Fruit fly (Drosophila melanogaster) whole organism, pupa: ENCODE data around the gene Arl5.

Experiments
- CG14655 ChIP-seq: fragments of 200-800 bp; sonication (Bioruptor generic); optimal IDR thresholded peaks from 3 replicates; lab custom pipeline; 2017; ENCODE audit warnings: mild to moderate bottlenecking, missing biosample characterization, missing genetic modification reagents, missing genetic modification characterization
- CG15710 ChIP-seq: fragments of 200-800 bp; sonication (Bioruptor generic); optimal IDR thresholded peaks from 2 replicates; lab custom pipeline; 2018; ENCODE audit warnings: missing biosample characterization, mild to moderate bottlenecking, missing genetic modification characterization, moderate library complexity
- CG32121 ChIP-seq: fragments of 200-800 bp; sonication (Bioruptor generic); IDR thresholded peaks from 2 replicates; pipeline ENCODE4 v1.3.6; 2022; ENCODE audit warnings: missing biosample characterization, missing genetic modification characterization
- CG9948 ChIP-seq: fragments of 200-800 bp; sonication (Bioruptor generic); optimal IDR thresholded peaks from 2 replicates; lab custom pipeline; 2018; ENCODE audit warnings: missing biosample characterization, mild to moderate bottlenecking, missing genetic modification characterization, moderate library complexity
- D1 ChIP-seq: fragments of 200-800 bp; sonication (Bioruptor generic); optimal IDR thresholded peaks from 2 replicates; lab custom pipeline; 2018; ENCODE audit warnings: missing biosample characterization, mild to moderate bottlenecking, missing genetic modification characterization, moderate library complexity
- EcR ChIP-seq: fragments of 200-800 bp; sonication (Bioruptor generic); optimal IDR thresholded peaks from 3 replicates; lab custom pipeline; 2019; ENCODE audit warnings: missing biosample characterization, missing genetic modification characterization, mild to moderate bottlenecking, moderate library complexity, missing genetic modification reagents
- Ets98B ChIP-seq: fragments of 200-800 bp; sonication (Bioruptor generic); IDR thresholded peaks from 2 replicates; pipeline ENCODE4 v1.3.6; 2022; ENCODE audit warnings: missing biosample characterization, missing genetic modification characterization
- Pif1A ChIP-seq: fragments of 200-800 bp; sonication (Bioruptor generic); optimal IDR thresholded peaks from 3 replicates; lab custom pipeline; 2016; ENCODE audit warnings: missing biosample characterization, missing genetic modification characterization
- Pif1B ChIP-seq: fragments of 200-800 bp; sonication (Bioruptor generic); optimal IDR thresholded peaks from 3 replicates; lab custom pipeline; 2016; ENCODE audit warnings: missing biosample characterization, missing genetic modification characterization
- fd96Ca ChIP-seq: fragments of 200-800 bp; sonication (Bioruptor generic); IDR thresholded peaks from 3 replicates; pipeline ENCODE4 v1.3.6; 2022; ENCODE audit warnings: missing biosample characterization, missing genetic modification characterization
- gl ChIP-seq: fragments of 200-800 bp; sonication (Bioruptor generic); optimal IDR thresholded peaks from 2 replicates; lab custom pipeline; 2018; ENCODE audit warnings: missing biosample characterization, mild to moderate bottlenecking, missing genetic modification characterization

dm6 chr3L:8329005-8329404, 29.4 kb upstream of the Arl5 start:
- TF ChIP-seq EcR (GFP tag; lab: Kevin White, UChicago) (no peak), fd96Ca (no peak), Ets98B (GFP tag; lab: Robert Waterston, UW) (no peak), D1 (tag; lab: Kevin White, UChicago) (peak; percentile 14), CG9948 (tag; lab: Kevin White, UChicago) (no peak), CG15710 (tag; lab: Kevin White, UChicago) (no peak), Pif1B (GFP tag; lab: Kevin White, UChicago) (no peak), CG14655 (GFP tag; lab: Kevin White, UChicago) (no peak), CG32121 (no peak), Pif1A (GFP tag; lab: Kevin White, UChicago) (no peak), gl (tag; lab: Kevin White, UChicago) (no peak)
